Worm (Caenorhabditis elegans): ENCODE results near the gene Y53F4B.21.

- TF ChIP-seq ztf-29 (GFP tag; IDR thresholded peaks at IDR 0.05) (no peak), flt-1 (GFP tag; IDR thresholded peaks at IDR 0.05) (no peak), med-1 (GFP tag; optimal IDR thresholded peaks at IDR 0.05; ENCODE audit: insufficient read depth) (no peak), T22C8.4 (GFP tag; IDR thresholded peaks at IDR 0.05) (no peak)
These were observed 53.7 kb downstream of the Y53F4B.21 start for ce11 chrII:15143729-15144128.
